Fruit fly (Drosophila melanogaster) S2 (cell line): Measurements from ENCODE around the gene Bcat.

Source experiments
- CG8478 ChIP-seq: fragments of >200 bp; optimal IDR thresholded peaks from 2 replicates; lab custom pipeline; 2018
- CTCF ChIP-seq, 2 experiments: fragments of >200 bp; optimal IDR thresholded peaks; 2 replicates each; lab custom pipeline; 2018

dm6 chrX:13358240-13358799 is 38.4 kb upstream of the Bcat start:
- no peak for TF ChIP-seq CG8478
- TF ChIP-seq CTCF (optimal IDR thresholded peaks at IDR 0.05; lab: Kevin White, UChicago): no peak
